Worm (Caenorhabditis elegans) whole organism, L2 larva: ENCODE data around the gene M02D8.3.

Experiments used
- ZK546.5 ChIP-seq: sonication (generic microtip); optimal IDR thresholded peaks from 2 replicates; lab custom pipeline; 2017; ENCODE audit warnings: missing biosample characterization, missing genetic modification characterization
- blmp-1 ChIP-seq: sonication (generic microtip); optimal IDR thresholded peaks from 2 replicates; lab custom pipeline; 2017; ENCODE audit warnings: missing genetic modification characterization, mild to moderate bottlenecking, missing compliant biosample characterization, antibody characterized with exemption, moderate library complexity; ENCODE audit not compliant: insufficient read depth
- dmd-4 ChIP-seq: sonication (generic microtip); optimal IDR thresholded peaks from 2 replicates; lab custom pipeline; 2017; ENCODE audit warnings: missing biosample characterization, missing genetic modification characterization
- egl-27 ChIP-seq: sonication (generic microtip); optimal IDR thresholded peaks from 3 replicates; lab custom pipeline; 2017; ENCODE audit warnings: missing biosample characterization, missing genetic modification reagents, missing genetic modification characterization
- fos-1 ChIP-seq: fragments of 150-350 bp; optimal IDR thresholded peaks from 2 replicates; lab custom pipeline; 2014; ENCODE audit warnings: missing biosample characterization, missing genetic modification characterization
- lin-39 ChIP-seq: fragments of 150-350 bp; optimal IDR thresholded peaks from 2 replicates; lab custom pipeline; 2014; ENCODE audit warnings: missing biosample characterization, missing genetic modification reagents, missing genetic modification characterization
- mdl-1 ChIP-seq, 2 experiments: fragments of 150-350 bp in 1 of 2; sonication (generic microtip) in 1 of 2; optimal IDR thresholded peaks; 2 replicates each; lab custom pipeline; 2017; ENCODE audit warnings: missing biosample characterization in 2 of 2, missing genetic modification characterization in 2 of 2
- nhr-6 ChIP-seq: fragments of 150-350 bp; optimal IDR thresholded peaks from 2 replicates; lab custom pipeline; 2014; ENCODE audit warnings: missing biosample characterization, missing genetic modification characterization
- nhr-77 ChIP-seq: fragments of 150-350 bp; optimal IDR thresholded peaks from 2 replicates; lab custom pipeline; 2014; ENCODE audit warnings: missing biosample characterization, missing genetic modification characterization
- skn-1 ChIP-seq: sonication (generic microtip); optimal IDR thresholded peaks from 2 replicates; lab custom pipeline; 2017; ENCODE audit warnings: missing biosample characterization, missing genetic modification characterization
- snpc-4 ChIP-seq: fragments of 150-350 bp; optimal IDR thresholded peaks from 2 replicates; lab custom pipeline; 2014; ENCODE audit warnings: missing biosample characterization, missing genetic modification characterization
- unc-55 ChIP-seq: fragments of 150-350 bp; sonication (generic microtip); optimal IDR thresholded peaks from 3 replicates; lab custom pipeline; 2014; ENCODE audit warnings: missing biosample characterization, missing genetic modification reagents, missing genetic modification characterization
- unc-62 ChIP-seq: fragments of 150-350 bp; optimal IDR thresholded peaks from 2 replicates; lab custom pipeline; 2014; ENCODE audit warnings: missing biosample characterization, missing genetic modification reagents, missing genetic modification characterization
- zag-1 ChIP-seq: fragments of 150-350 bp; optimal IDR thresholded peaks from 2 replicates; lab custom pipeline; 2014; ENCODE audit warnings: missing biosample characterization, missing genetic modification characterization

DNA sequence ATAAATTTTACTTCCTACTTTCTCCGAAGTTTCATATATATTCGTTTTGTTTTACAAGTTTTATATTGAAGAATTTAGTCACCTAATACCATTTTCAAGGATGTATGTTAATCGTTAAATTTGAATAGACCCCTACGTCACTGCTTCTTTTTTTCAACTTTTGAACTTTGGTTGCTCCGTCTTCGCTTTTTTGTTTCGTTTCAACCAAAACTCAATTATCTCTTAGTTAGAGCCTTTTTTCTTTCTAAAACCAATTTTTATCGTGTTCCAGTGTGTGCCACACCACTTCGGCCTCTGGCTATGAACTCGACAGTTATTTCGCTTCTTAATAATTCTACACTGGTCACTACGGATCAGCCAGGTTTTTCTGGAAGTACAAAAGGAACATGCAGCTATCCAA lies 39.3 kb downstream of the M02D8.3 start, which contains the start of gene frpr-8:
- TF ChIP-seq ZK546.5 (no peak), blmp-1 (tag; lab: Kevin White, UChicago) (no peak), nhr-6 (tag; lab: Kevin White, UChicago) (no peak), egl-27 (no peak), fos-1 (tag; lab: Kevin White, UChicago) (no peak), nhr-77 (no peak), mdl-1 (tag; optimal IDR thresholded peaks at IDR 0.05; lab: Kevin White, UChicago) (no peak), skn-1 (tag; lab: Kevin White, UChicago) (no peak), dmd-4 (tag; lab: Kevin White, UChicago) (no peak), lin-39 (tag; lab: Kevin White, UChicago) (no peak), snpc-4 (tag; lab: Kevin White, UChicago) (no peak), unc-62 (GFP tag; lab: Kevin White, UChicago) (no peak), unc-55 (GFP tag; lab: Kevin White, UChicago) (no peak), zag-1 (tag; lab: Kevin White, UChicago) (no peak)
